Worm (Caenorhabditis elegans) whole organism, young adult: ENCODE results near the gene F40F9.3.
A peak's percentile ranks its signal among the peaks of the same experiment; 100 is the strongest.

Experiments
- C06A6.2 ChIP-seq: fragments of 200-800 bp; sonication (Bioruptor generic); conservative IDR thresholded peaks from 2 replicates; pipeline ENCODE4 v1.3.6; 2022; ENCODE audit warnings: missing genetic modification characterization, missing compliant biosample characterization
- F37B4.10 ChIP-seq: fragments of 200-800 bp; sonication (Bioruptor generic); IDR thresholded peaks from 2 replicates; pipeline ENCODE4 v1.3.6; 2022; ENCODE audit warnings: missing genetic modification characterization, missing compliant biosample characterization
- F39B2.1 ChIP-seq: fragments of 200-800 bp; sonication (Bioruptor generic); IDR thresholded peaks from 2 replicates; pipeline ENCODE4 v1.3.6; 2022; ENCODE audit warnings: missing genetic modification reagents, missing genetic modification characterization, missing compliant biosample characterization
- K12H6.12 ChIP-seq: fragments of 200-800 bp; sonication (Bioruptor generic); optimal IDR thresholded peaks from 2 replicates; lab custom pipeline; 2018; ENCODE audit warnings: mild to moderate bottlenecking, missing genetic modification characterization, missing compliant biosample characterization
- Y56A3A.18 ChIP-seq: fragments of 200-800 bp; sonication (Bioruptor generic); IDR thresholded peaks from 2 replicates; pipeline ENCODE4 v1.3.6; 2022; ENCODE audit warnings: missing genetic modification reagents, missing genetic modification characterization, missing compliant biosample characterization
- Y95B8A.8 ChIP-seq: fragments of 200-800 bp; sonication (Bioruptor generic); IDR thresholded peaks from 2 replicates; pipeline ENCODE4 v1.3.6; 2022; ENCODE audit warnings: missing genetic modification reagents, missing genetic modification characterization, missing compliant biosample characterization
- ZK185.1 ChIP-seq: sonication (generic microtip); optimal IDR thresholded peaks from 2 replicates; lab custom pipeline; 2016; ENCODE audit warnings: mild to moderate bottlenecking, missing genetic modification characterization, missing compliant biosample characterization; ENCODE audit not compliant: poor library complexity, severe bottlenecking
- ama-1 ChIP-seq, 3 experiments: fragments of 150-350 bp in 1 of 3; sonication (generic microtip) in 2 of 3; optimal IDR thresholded peaks; 2 replicates each; lab custom pipeline; 2014 to 2018; ENCODE audit warnings: missing biosample characterization in 2 of 3, missing genetic modification characterization in 2 of 3, missing genetic modification reagents in 2 of 3
- aptf-2 ChIP-seq: fragments of 200-800 bp; sonication (Bioruptor generic); conservative IDR thresholded peaks from 2 replicates; pipeline ENCODE4 v1.3.6; 2022; ENCODE audit warnings: missing genetic modification reagents, missing genetic modification characterization, missing compliant biosample characterization
- bed-2 ChIP-seq: fragments of 200-800 bp; sonication (Bioruptor generic); IDR thresholded peaks from 2 replicates; pipeline ENCODE4 v1.3.6; 2022; ENCODE audit warnings: missing genetic modification reagents, missing genetic modification characterization, missing compliant biosample characterization
- ceh-100 ChIP-seq: fragments of 200-800 bp; sonication (Bioruptor generic); IDR thresholded peaks from 2 replicates; pipeline ENCODE4 v1.3.6; 2022; ENCODE audit warnings: missing genetic modification reagents, missing genetic modification characterization, missing compliant biosample characterization
- ceh-58 ChIP-seq: fragments of 200-800 bp; sonication (Bioruptor generic); IDR thresholded peaks from 2 replicates; pipeline ENCODE4 v1.3.6; 2022; ENCODE audit warnings: missing genetic modification characterization, missing compliant biosample characterization
- egl-18 ChIP-seq: fragments of 200-800 bp; sonication (Bioruptor generic); IDR thresholded peaks from 2 replicates; pipeline ENCODE4 v1.3.6; 2022; ENCODE audit warnings: missing genetic modification reagents, missing genetic modification characterization, missing compliant biosample characterization
- hlh-26 ChIP-seq: fragments of 200-800 bp; sonication (Bioruptor generic); conservative IDR thresholded peaks from 2 replicates; pipeline ENCODE4 v1.3.6; 2022; ENCODE audit warnings: missing genetic modification reagents, missing genetic modification characterization, missing compliant biosample characterization
- hmg-1.2 ChIP-seq: fragments of 200-800 bp; sonication (Bioruptor generic); IDR thresholded peaks from 2 replicates; pipeline ENCODE4 v1.3.6; 2022; ENCODE audit warnings: missing genetic modification reagents, missing genetic modification characterization, missing compliant biosample characterization
- lsl-1 ChIP-seq: fragments of 200-800 bp; sonication (Bioruptor generic); optimal IDR thresholded peaks from 2 replicates; lab custom pipeline; 2018; ENCODE audit warnings: mild to moderate bottlenecking, missing genetic modification characterization, moderate library complexity, missing compliant biosample characterization
- lsy-27 ChIP-seq: sonication (generic microtip); optimal IDR thresholded peaks from 2 replicates; lab custom pipeline; 2017; ENCODE audit warnings: missing genetic modification characterization, mild to moderate bottlenecking, missing compliant biosample characterization, antibody characterized with exemption, missing genotype, borderline replicate concordance; ENCODE audit not compliant: insufficient read depth
- madf-10 ChIP-seq: sonication (generic microtip); optimal IDR thresholded peaks from 2 replicates; lab custom pipeline; 2016; ENCODE audit warnings: mild to moderate bottlenecking, missing genetic modification characterization, missing compliant biosample characterization
- nfyb-1 ChIP-seq: fragments of 200-800 bp; sonication (Bioruptor generic); IDR thresholded peaks from 2 replicates; pipeline ENCODE4 v1.3.6; 2022; ENCODE audit warnings: missing genetic modification reagents, missing genetic modification characterization, missing compliant biosample characterization
- nhr-120 ChIP-seq: fragments of 200-800 bp; sonication (Bioruptor generic); IDR thresholded peaks from 2 replicates; pipeline ENCODE4 v1.3.6; 2022; ENCODE audit warnings: missing genetic modification characterization, missing compliant biosample characterization
- nhr-80 ChIP-seq: sonication (generic microtip); optimal IDR thresholded peaks from 2 replicates; lab custom pipeline; 2016; ENCODE audit warnings: missing genetic modification characterization, missing compliant biosample characterization
- nhr-90 ChIP-seq: sonication (generic microtip); optimal IDR thresholded peaks from 2 replicates; lab custom pipeline; 2016; ENCODE audit warnings: missing genotype, mild to moderate bottlenecking, missing genetic modification characterization, missing compliant biosample characterization
- repo-1 ChIP-seq: sonication (generic microtip); optimal IDR thresholded peaks from 2 replicates; lab custom pipeline; 2017; ENCODE audit warnings: mild to moderate bottlenecking, missing genetic modification characterization, missing compliant biosample characterization
- sdz-38 ChIP-seq: sonication (generic microtip); optimal IDR thresholded peaks from 2 replicates; lab custom pipeline; 2016; ENCODE audit warnings: missing genotype, missing genetic modification characterization, missing compliant biosample characterization
- sea-2 ChIP-seq: fragments of 200-800 bp; sonication (Bioruptor generic); IDR thresholded peaks from 2 replicates; pipeline ENCODE4 v1.3.6; 2022; ENCODE audit warnings: missing genetic modification characterization, missing compliant biosample characterization
- snpc-1.3 ChIP-seq: sonication (generic microtip); optimal IDR thresholded peaks from 2 replicates; lab custom pipeline; 2017; ENCODE audit warnings: missing genetic modification characterization, mild to moderate bottlenecking, missing compliant biosample characterization, antibody characterized with exemption, moderate library complexity, missing genotype, missing genetic modification reagents; ENCODE audit not compliant: insufficient read depth
- tbx-9 ChIP-seq: sonication (generic microtip); optimal IDR thresholded peaks from 2 replicates; lab custom pipeline; 2016; ENCODE audit warnings: borderline replicate concordance, missing genetic modification characterization, inconsistent platforms, missing compliant biosample characterization

F40F9.3 gene

ce11 chrV:9712418-9713173 lies 2.4 kb upstream of the F40F9.3 start:
- TF ChIP-seq ceh-58 (GFP tag; lab: Robert Waterston, UW), result no peak

- TF ChIP-seq ZK185.1 (tag; lab: Kevin White, UChicago), result no peak
Measured at ce11 chrV:9713532-9713931, 1.5 kb upstream of the F40F9.3 start, which contains the start of gene F40F9.10. TSS of gene F40F9.10 (minus strand) at chrV:9713632.

ce11 chrV:9716397-9716796 lies 1.4 kb downstream of the F40F9.3 start, which contains the start of gene str-188:
TSS of gene str-188 (plus strand) at chrV:9716697.
- TF ChIP-seq Y95B8A.8 (GFP tag; lab: Robert Waterston, UW), result no peak
- TF ChIP-seq tbx-9, result no peak
- TF ChIP-seq bed-2, result no peak
- TF ChIP-seq snpc-1.3 (tag; lab: Kevin White, UChicago), result no peak
- TF ChIP-seq nfyb-1 (GFP tag; lab: Robert Waterston, UW), result no peak
- TF ChIP-seq F39B2.1 (GFP tag; lab: Robert Waterston, UW), result no peak
- TF ChIP-seq F37B4.10 (GFP tag; lab: Robert Waterston, UW), result no peak
- no peak for TF ChIP-seq madf-10
- no peak for TF ChIP-seq ceh-100 (GFP tag; lab: Robert Waterston, UW)
- TF ChIP-seq repo-1 (tag; lab: Kevin White, UChicago), result no peak
- TF ChIP-seq nhr-90 (tag; lab: Kevin White, UChicago), result no peak
- TF ChIP-seq ama-1 (optimal IDR thresholded peaks at IDR 0.05; lab: Kevin White, UChicago), result no peak
- TF ChIP-seq ama-1 (GFP tag; optimal IDR thresholded peaks at IDR 0.05; lab: Kevin White, UChicago), result no peak
- TF ChIP-seq sdz-38 (tag; lab: Kevin White, UChicago), result no peak
- TF ChIP-seq K12H6.12, result no peak
- TF ChIP-seq nhr-120 (GFP tag; lab: Robert Waterston, UW), result no peak
- TF ChIP-seq hlh-26 (GFP tag; lab: Robert Waterston, UW), result no peak
- no peak for TF ChIP-seq lsy-27 (tag; lab: Kevin White, UChicago)

ce11 chrV:9724021-9724671 lies 9.1 kb downstream of the F40F9.3 start, which contains the start of gene slcr-46.3:
TSS of gene slcr-46.3 (minus strand) at chrV:9724106.
- TF ChIP-seq sea-2 (no peak), aptf-2 (GFP tag; lab: Robert Waterston, UW) (no peak), hmg-1.2 (peak; percentile 33; the same call in 1 of the 2 replicates)

- TF ChIP-seq nhr-120 (GFP tag; lab: Robert Waterston, UW) (no peak), lsl-1 (no peak), egl-18 (GFP tag; lab: Robert Waterston, UW) (no peak), nhr-80 (tag; lab: Kevin White, UChicago) (peak; percentile 39), Y56A3A.18 (GFP tag; lab: Robert Waterston, UW) (no peak), C06A6.2 (GFP tag; lab: Robert Waterston, UW) (no peak)
Measured at ce11 chrV:9725719-9726118, 10.7 kb downstream of the F40F9.3 start.
